Worm (Caenorhabditis elegans) whole organism, young adult: ENCODE data around the gene C32D5.10.
A peak's percentile ranks its signal among the peaks of the same experiment; 100 is the strongest.

ENCODE experiments used
- C06A6.2 ChIP-seq: fragments of 200-800 bp; sonication (Bioruptor generic); conservative IDR thresholded peaks from 2 replicates; pipeline ENCODE4 v1.3.6; 2022; ENCODE audit warnings: missing genetic modification characterization, missing compliant biosample characterization
- D2030.7 ChIP-seq: fragments of 200-800 bp; sonication (Bioruptor generic); IDR thresholded peaks from 2 replicates; pipeline ENCODE4 v1.3.6; 2022; ENCODE audit warnings: missing genetic modification reagents, missing genetic modification characterization, missing compliant biosample characterization
- F10E7.11 ChIP-seq: sonication (generic microtip); optimal IDR thresholded peaks from 2 replicates; lab custom pipeline; 2017; ENCODE audit warnings: mild to moderate bottlenecking, missing genetic modification characterization, moderate library complexity, missing compliant biosample characterization
- F22D6.2 ChIP-seq: sonication (generic microtip); optimal IDR thresholded peaks from 2 replicates; lab custom pipeline; 2016; ENCODE audit warnings: mild to moderate bottlenecking, missing genetic modification characterization, missing compliant biosample characterization
- F39B2.1 ChIP-seq: fragments of 200-800 bp; sonication (Bioruptor generic); IDR thresholded peaks from 2 replicates; pipeline ENCODE4 v1.3.6; 2022; ENCODE audit warnings: missing genetic modification reagents, missing genetic modification characterization, missing compliant biosample characterization
- K11D2.4 ChIP-seq: fragments of 200-800 bp; sonication (Bioruptor generic); IDR thresholded peaks from 2 replicates; pipeline ENCODE4 v1.3.6; 2022; ENCODE audit warnings: missing genetic modification reagents, missing genetic modification characterization, missing compliant biosample characterization
- Y56A3A.18 ChIP-seq: fragments of 200-800 bp; sonication (Bioruptor generic); IDR thresholded peaks from 2 replicates; pipeline ENCODE4 v1.3.6; 2022; ENCODE audit warnings: missing genetic modification reagents, missing genetic modification characterization, missing compliant biosample characterization
- Y67H2A.10 ChIP-seq: fragments of 200-800 bp; sonication (Bioruptor generic); conservative IDR thresholded peaks from 2 replicates; pipeline ENCODE4 v1.3.6; 2022; ENCODE audit warnings: missing genetic modification reagents, missing genetic modification characterization, missing compliant biosample characterization
- Y79H2A.3 ChIP-seq: fragments of 200-800 bp; sonication (Bioruptor generic); conservative IDR thresholded peaks from 2 replicates; pipeline ENCODE4 v1.3.6; 2022; ENCODE audit warnings: missing genetic modification reagents, missing genetic modification characterization, missing compliant biosample characterization
- athp-1 ChIP-seq: sonication (generic microtip); optimal IDR thresholded peaks from 2 replicates; lab custom pipeline; 2017; ENCODE audit warnings: mild to moderate bottlenecking, missing genetic modification characterization, missing compliant biosample characterization
- bed-2 ChIP-seq: fragments of 200-800 bp; sonication (Bioruptor generic); IDR thresholded peaks from 2 replicates; pipeline ENCODE4 v1.3.6; 2022; ENCODE audit warnings: missing genetic modification reagents, missing genetic modification characterization, missing compliant biosample characterization
- ccch-3 ChIP-seq: fragments of 200-800 bp; sonication (Bioruptor generic); optimal IDR thresholded peaks from 2 replicates; lab custom pipeline; 2018; ENCODE audit warnings: mild to moderate bottlenecking, missing genetic modification characterization, missing compliant biosample characterization
- ceh-27 ChIP-seq: fragments of 200-800 bp; sonication (Bioruptor generic); optimal IDR thresholded peaks from 2 replicates; lab custom pipeline; 2018; ENCODE audit warnings: mild to moderate bottlenecking, missing genetic modification characterization, moderate library complexity, missing compliant biosample characterization
- ceh-79 ChIP-seq: sonication (generic microtip); optimal IDR thresholded peaks from 2 replicates; lab custom pipeline; 2017; ENCODE audit warnings: mild to moderate bottlenecking, missing genetic modification characterization, missing compliant biosample characterization
- dpff-1 ChIP-seq: sonication (generic microtip); optimal IDR thresholded peaks from 2 replicates; lab custom pipeline; 2017; ENCODE audit warnings: mild to moderate bottlenecking, missing genetic modification characterization, missing compliant biosample characterization
- dpl-1 ChIP-seq: fragments of 150-350 bp; optimal IDR thresholded peaks from 2 replicates; lab custom pipeline; 2014; ENCODE audit warnings: missing biosample characterization, missing genetic modification reagents, missing genetic modification characterization
- egl-18 ChIP-seq: fragments of 200-800 bp; sonication (Bioruptor generic); IDR thresholded peaks from 2 replicates; pipeline ENCODE4 v1.3.6; 2022; ENCODE audit warnings: missing genetic modification reagents, missing genetic modification characterization, missing compliant biosample characterization
- egl-44 ChIP-seq: fragments of 200-800 bp; sonication (Bioruptor generic); IDR thresholded peaks from 2 replicates; pipeline ENCODE4 v1.3.6; 2022; ENCODE audit warnings: missing genetic modification reagents, missing genetic modification characterization, missing compliant biosample characterization
- egrh-3 ChIP-seq: fragments of 200-800 bp; sonication (Bioruptor generic); IDR thresholded peaks from 2 replicates; pipeline ENCODE4 v1.3.6; 2022; ENCODE audit warnings: missing genetic modification reagents, missing genetic modification characterization, missing compliant biosample characterization
- ekl-4 ChIP-seq: fragments of 200-800 bp; sonication (Bioruptor generic); IDR thresholded peaks from 2 replicates; pipeline ENCODE4 v1.3.6; 2022; ENCODE audit warnings: missing genetic modification reagents, missing genetic modification characterization, missing compliant biosample characterization
- him-1 ChIP-seq: sonication (generic microtip); optimal IDR thresholded peaks from 2 replicates; lab custom pipeline; 2016; ENCODE audit warnings: missing genotype, missing genetic modification reagents, missing genetic modification characterization, missing compliant biosample characterization
- hlh-12 ChIP-seq: sonication (generic microtip); optimal IDR thresholded peaks from 2 replicates; lab custom pipeline; 2016; ENCODE audit warnings: missing genetic modification characterization, missing compliant biosample characterization
- hmg-1.2 ChIP-seq: fragments of 200-800 bp; sonication (Bioruptor generic); IDR thresholded peaks from 2 replicates; pipeline ENCODE4 v1.3.6; 2022; ENCODE audit warnings: missing genetic modification reagents, missing genetic modification characterization, missing compliant biosample characterization
- hmg-20 ChIP-seq: fragments of 200-800 bp; sonication (Bioruptor generic); IDR thresholded peaks from 2 replicates; pipeline ENCODE4 v1.3.6; 2022; ENCODE audit warnings: missing genetic modification reagents, missing genetic modification characterization, missing compliant biosample characterization
- hsf-1 ChIP-seq: fragments of 200-800 bp; sonication (Bioruptor generic); IDR thresholded peaks from 2 replicates; pipeline ENCODE4 v1.3.6; 2022; ENCODE audit warnings: missing genetic modification reagents, missing genetic modification characterization, missing compliant biosample characterization
- let-526 ChIP-seq: fragments of 200-800 bp; sonication (Bioruptor generic); IDR thresholded peaks from 2 replicates; pipeline ENCODE4 v1.3.6; 2022; ENCODE audit warnings: missing genetic modification reagents, missing genetic modification characterization, missing compliant biosample characterization
- let-607 ChIP-seq, 2 experiments: fragments of 200-800 bp in 1 of 2; sonication (Bioruptor generic) in 1 of 2; sonication (generic microtip) in 1 of 2; optimal IDR thresholded peaks; 2 replicates each; lab custom pipeline; 2016 to 2018; ENCODE audit warnings: mild to moderate bottlenecking in 2 of 2, missing compliant biosample characterization in 2 of 2, missing genetic modification characterization in 2 of 2, moderate library complexity in 2 of 2, missing genotype in 1 of 2
- lin-26 ChIP-seq: fragments of 200-800 bp; sonication (Bioruptor generic); IDR thresholded peaks from 2 replicates; pipeline ENCODE4 v1.3.6; 2022; ENCODE audit warnings: missing genetic modification reagents, missing genetic modification characterization, missing compliant biosample characterization
- lin-40 ChIP-seq: sonication (generic microtip); optimal IDR thresholded peaks from 2 replicates; lab custom pipeline; 2016; ENCODE audit warnings: missing genetic modification characterization, mild to moderate bottlenecking, missing compliant biosample characterization, missing genotype, missing genetic modification reagents
- lir-1 ChIP-seq: fragments of 200-800 bp; sonication (Bioruptor generic); conservative IDR thresholded peaks from 2 replicates; pipeline ENCODE4 v1.3.6; 2022; ENCODE audit warnings: missing genetic modification reagents, missing genetic modification characterization, missing compliant biosample characterization
- lsl-1 ChIP-seq: fragments of 200-800 bp; sonication (Bioruptor generic); optimal IDR thresholded peaks from 2 replicates; lab custom pipeline; 2018; ENCODE audit warnings: mild to moderate bottlenecking, missing genetic modification characterization, moderate library complexity, missing compliant biosample characterization
- madf-10 ChIP-seq: sonication (generic microtip); optimal IDR thresholded peaks from 2 replicates; lab custom pipeline; 2016; ENCODE audit warnings: mild to moderate bottlenecking, missing genetic modification characterization, missing compliant biosample characterization
- madf-3 ChIP-seq: fragments of 200-800 bp; sonication (Bioruptor generic); IDR thresholded peaks from 2 replicates; pipeline ENCODE4 v1.3.6; 2022; ENCODE audit warnings: missing genetic modification reagents, missing genetic modification characterization, missing compliant biosample characterization
- madf-8 ChIP-seq: fragments of 200-800 bp; sonication (Bioruptor generic); conservative IDR thresholded peaks from 2 replicates; pipeline ENCODE4 v1.3.6; 2022; ENCODE audit warnings: missing genetic modification reagents, missing genetic modification characterization, missing compliant biosample characterization
- mcd-1 ChIP-seq: fragments of 200-800 bp; sonication (Bioruptor generic); IDR thresholded peaks from 2 replicates; pipeline ENCODE4 v1.3.6; 2022; ENCODE audit warnings: missing genetic modification reagents, missing genetic modification characterization, missing compliant biosample characterization
- mes-4 ChIP-seq: sonication (generic microtip); optimal IDR thresholded peaks from 2 replicates; lab custom pipeline; 2016; ENCODE audit warnings: missing genotype, missing genetic modification characterization, missing compliant biosample characterization
- mxl-1 ChIP-seq: sonication (generic microtip); optimal IDR thresholded peaks from 2 replicates; lab custom pipeline; 2016; ENCODE audit warnings: missing genetic modification characterization, missing compliant biosample characterization
- nfya-2 ChIP-seq: fragments of 200-800 bp; sonication (Bioruptor generic); IDR thresholded peaks from 2 replicates; pipeline ENCODE4 v1.3.6; 2022; ENCODE audit warnings: missing genetic modification reagents, missing genetic modification characterization, missing compliant biosample characterization
- pha-4 ChIP-seq: fragments of 150-350 bp; sonication (generic microtip); optimal IDR thresholded peaks from 2 replicates; lab custom pipeline; 2014; ENCODE audit warnings: missing biosample characterization, missing genetic modification reagents, missing genetic modification characterization
- sdz-38 ChIP-seq: sonication (generic microtip); optimal IDR thresholded peaks from 2 replicates; lab custom pipeline; 2016; ENCODE audit warnings: missing genotype, missing genetic modification characterization, missing compliant biosample characterization
- snpc-1.1 ChIP-seq: sonication (generic microtip); optimal IDR thresholded peaks from 2 replicates; lab custom pipeline; 2017; ENCODE audit warnings: missing genetic modification characterization, mild to moderate bottlenecking, missing compliant biosample characterization, antibody characterized with exemption, moderate library complexity, missing genotype, missing genetic modification reagents; ENCODE audit not compliant: insufficient read depth
- somi-1 ChIP-seq: fragments of 200-800 bp; sonication (Bioruptor generic); optimal IDR thresholded peaks from 2 replicates; lab custom pipeline; 2018; ENCODE audit warnings: mild to moderate bottlenecking, missing genetic modification characterization, missing compliant biosample characterization
- tbp1 ChIP-seq: fragments of 200-800 bp; sonication (Bioruptor generic); optimal IDR thresholded peaks from 2 replicates; lab custom pipeline; 2018; ENCODE audit warnings: mild to moderate bottlenecking, missing genetic modification characterization, missing compliant biosample characterization
- tbx-9 ChIP-seq: sonication (generic microtip); optimal IDR thresholded peaks from 2 replicates; lab custom pipeline; 2016; ENCODE audit warnings: borderline replicate concordance, missing genetic modification characterization, inconsistent platforms, missing compliant biosample characterization
- tlf-1 ChIP-seq: fragments of 200-800 bp; sonication (Bioruptor generic); optimal IDR thresholded peaks from 2 replicates; lab custom pipeline; 2018; ENCODE audit warnings: mild to moderate bottlenecking, missing genetic modification characterization, missing compliant biosample characterization
- ztf-18 ChIP-seq: sonication (generic microtip); optimal IDR thresholded peaks from 2 replicates; lab custom pipeline; 2016; ENCODE audit warnings: missing genotype, mild to moderate bottlenecking, missing genetic modification characterization, missing compliant biosample characterization
- ztf-25 ChIP-seq: fragments of 200-800 bp; sonication (Bioruptor generic); IDR thresholded peaks from 2 replicates; pipeline ENCODE4 v1.3.6; 2022; ENCODE audit warnings: missing genetic modification reagents, missing genetic modification characterization, missing compliant biosample characterization
- ztf-26 ChIP-seq: sonication (generic microtip); optimal IDR thresholded peaks from 2 replicates; lab custom pipeline; 2017; ENCODE audit warnings: missing genetic modification characterization, missing compliant biosample characterization
- ztf-28 ChIP-seq: fragments of 200-800 bp; sonication (Bioruptor generic); IDR thresholded peaks from 2 replicates; pipeline ENCODE4 v1.3.6; 2022; ENCODE audit warnings: missing genetic modification reagents, missing genetic modification characterization, missing compliant biosample characterization

The C32D5.10 gene

ce11 chrII:6360822-6361221, 9.0 kb upstream of the C32D5.10 start, which contains the start of gene K10B2.4 (continued):
- TF ChIP-seq lin-40 (tag; lab: Kevin White, UChicago) (peak; percentile 47), ztf-18 (tag; lab: Kevin White, UChicago) (peak; percentile 92), ztf-25 (no peak), madf-8 (GFP tag; lab: Robert Waterston, UW) (no peak), egl-44 (GFP tag; lab: Robert Waterston, UW) (no peak), ccch-3 (no peak), lir-1 (no peak), hlh-12 (tag; lab: Kevin White, UChicago) (no peak), hsf-1 (GFP tag; lab: Robert Waterston, UW) (0 out of 2 replicates have a peak, but pooled peaks have one; percentile 35), tlf-1 (GFP tag; lab: Kevin White, UChicago) (peak; percentile 43), madf-10 (tag; lab: Kevin White, UChicago) (no peak), let-526 (peak; percentile 22; the same call in 1 of the 2 replicates), madf-3 (peak; percentile 74; the same call in 1 of the 2 replicates), ceh-79 (tag; lab: Kevin White, UChicago) (no peak), mxl-1 (tag; lab: Kevin White, UChicago) (no peak), him-1 (no peak), dpl-1 (GFP tag; lab: Kevin White, UChicago) (peak; percentile 46), ztf-26 (tag; lab: Kevin White, UChicago) (no peak), D2030.7 (peak; percentile 41; the same call in 1 of the 2 replicates), ceh-27 (GFP tag; lab: Kevin White, UChicago) (peak; percentile 32), pha-4 (tag; lab: Kevin White, UChicago) (no peak), K11D2.4 (no peak), tbx-9 (tag; lab: Kevin White, UChicago) (no peak), somi-1 (no peak), mcd-1 (peak; percentile 59; the same call in 1 of the 2 replicates), C06A6.2 (GFP tag; lab: Robert Waterston, UW) (no peak), Y79H2A.3 (GFP tag; lab: Robert Waterston, UW) (no peak), F10E7.11 (no peak), ztf-28 (GFP tag; lab: Robert Waterston, UW) (no peak), mes-4 (tag; lab: Kevin White, UChicago) (no peak), Y56A3A.18 (GFP tag; lab: Robert Waterston, UW) (no peak), F22D6.2 (tag; lab: Kevin White, UChicago) (no peak), lin-26 (GFP tag; lab: Robert Waterston, UW) (no peak), egrh-3 (no peak), dpff-1 (tag; lab: Kevin White, UChicago) (no peak), snpc-1.1 (no peak), lsl-1 (peak; percentile 7), athp-1 (no peak), let-607 (tag; optimal IDR thresholded peaks at IDR 0.05; lab: Kevin White, UChicago) (peak in 1 of 2 experiments; percentile 5), tbp1 (GFP tag; lab: Kevin White, UChicago) (peak; percentile 11), ekl-4 (GFP tag; lab: Robert Waterston, UW) (peak; percentile 73), Y67H2A.10 (GFP tag; lab: Robert Waterston, UW) (0 out of 2 replicates have a peak, but pooled peaks have one; percentile 21), bed-2 (GFP tag; lab: Robert Waterston, UW) (no peak), hmg-20 (GFP tag; lab: Robert Waterston, UW) (no peak), nfya-2 (GFP tag; lab: Robert Waterston, UW) (no peak), hmg-1.2 (GFP tag; lab: Robert Waterston, UW) (0 out of 2 replicates have a peak, but pooled peaks have one; percentile 27), F39B2.1 (GFP tag; lab: Robert Waterston, UW) (no peak), sdz-38 (tag; lab: Kevin White, UChicago) (no peak), egl-18 (GFP tag; lab: Robert Waterston, UW) (no peak)
